Worm (Caenorhabditis elegans) whole organism, late embryonic: Measurements from ENCODE around the gene sulp-3.
A peak's percentile ranks its signal among the peaks of the same experiment; 100 is the strongest.

Source experiments
- T23F11.4 ChIP-seq: fragments of 200-800 bp; sonication (Bioruptor generic); optimal IDR thresholded peaks from 2 replicates; lab custom pipeline; 2018; ENCODE audit warnings: mild to moderate bottlenecking, missing genetic modification characterization, missing compliant biosample characterization
- Y22D7AL.16 ChIP-seq: sonication (generic microtip); optimal IDR thresholded peaks from 2 replicates; lab custom pipeline; 2016; ENCODE audit warnings: missing genetic modification characterization, missing compliant biosample characterization
- ahr-1 ChIP-seq: sonication (generic microtip); optimal IDR thresholded peaks from 2 replicates; lab custom pipeline; 2016; ENCODE audit warnings: missing genetic modification characterization, missing compliant biosample characterization
- ama-1 ChIP-seq: fragments of 150-350 bp; optimal IDR thresholded peaks from 2 replicates; lab custom pipeline; 2014
- ceh-14 ChIP-seq: sonication (generic microtip); optimal IDR thresholded peaks from 2 replicates; lab custom pipeline; 2016; ENCODE audit warnings: missing genotype, missing genetic modification characterization, missing compliant biosample characterization
- ceh-19 ChIP-seq: fragments of 200-800 bp; sonication (Bioruptor generic); optimal IDR thresholded peaks from 2 replicates; lab custom pipeline; 2018; ENCODE audit warnings: mild to moderate bottlenecking, missing genetic modification characterization, missing compliant biosample characterization
- ceh-2 ChIP-seq: sonication (generic microtip); optimal IDR thresholded peaks from 2 replicates; lab custom pipeline; 2016; ENCODE audit warnings: missing genotype, missing genetic modification characterization, missing compliant biosample characterization
- ceh-22 ChIP-seq: sonication (generic microtip); optimal IDR thresholded peaks from 2 replicates; lab custom pipeline; 2017; ENCODE audit warnings: missing biosample characterization, missing genetic modification characterization
- ceh-24 ChIP-seq: sonication (generic microtip); optimal IDR thresholded peaks from 2 replicates; lab custom pipeline; 2016; ENCODE audit warnings: mild to moderate bottlenecking, missing genetic modification characterization, missing compliant biosample characterization
- ceh-31 ChIP-seq: sonication (generic microtip); optimal IDR thresholded peaks from 2 replicates; lab custom pipeline; 2016; ENCODE audit warnings: missing genetic modification characterization, missing compliant biosample characterization
- ceh-34 ChIP-seq: sonication (generic microtip); optimal IDR thresholded peaks from 2 replicates; lab custom pipeline; 2016; ENCODE audit warnings: mild to moderate bottlenecking, missing genetic modification characterization, missing compliant biosample characterization
- ceh-48 ChIP-seq: sonication (generic microtip); optimal IDR thresholded peaks from 2 replicates; lab custom pipeline; 2016; ENCODE audit warnings: missing genetic modification characterization, inconsistent platforms, missing compliant biosample characterization
- dmd-4 ChIP-seq: sonication (generic microtip); optimal IDR thresholded peaks from 2 replicates; lab custom pipeline; 2016; ENCODE audit warnings: borderline replicate concordance, missing genetic modification characterization, missing compliant biosample characterization
- dve-1 ChIP-seq: sonication (generic microtip); optimal IDR thresholded peaks from 2 replicates; lab custom pipeline; 2017; ENCODE audit warnings: antibody characterized with exemption, mild to moderate bottlenecking, missing genetic modification characterization, missing compliant biosample characterization
- ets-4 ChIP-seq: sonication (generic microtip); optimal IDR thresholded peaks from 2 replicates; lab custom pipeline; 2016; ENCODE audit warnings: missing genetic modification characterization, missing compliant biosample characterization
- eyg-1 ChIP-seq: sonication (generic microtip); optimal IDR thresholded peaks from 2 replicates; lab custom pipeline; 2016; ENCODE audit warnings: missing genotype, missing genetic modification characterization, missing compliant biosample characterization
- fax-1 ChIP-seq: sonication (generic microtip); optimal IDR thresholded peaks from 2 replicates; lab custom pipeline; 2016; ENCODE audit warnings: missing genotype, missing genetic modification characterization, missing compliant biosample characterization
- fkh-10 ChIP-seq: fragments of 150-350 bp; optimal IDR thresholded peaks from 2 replicates; lab custom pipeline; 2014; ENCODE audit warnings: missing biosample characterization, missing genetic modification reagents, missing genetic modification characterization
- fkh-6 ChIP-seq: sonication (generic microtip); optimal IDR thresholded peaks from 2 replicates; lab custom pipeline; 2016; ENCODE audit warnings: missing genetic modification characterization, missing compliant biosample characterization
- gmeb-2 ChIP-seq: sonication (generic microtip); optimal IDR thresholded peaks from 2 replicates; lab custom pipeline; 2016; ENCODE audit warnings: missing genetic modification characterization, inconsistent platforms, missing compliant biosample characterization
- hlh-6 ChIP-seq: sonication (generic microtip); optimal IDR thresholded peaks from 2 replicates; lab custom pipeline; 2016; ENCODE audit warnings: missing genotype, missing genetic modification characterization, missing compliant biosample characterization
- lim-6 ChIP-seq: sonication (generic microtip); optimal IDR thresholded peaks from 2 replicates; lab custom pipeline; 2016; ENCODE audit warnings: missing genetic modification characterization, missing compliant biosample characterization
- lin-11 ChIP-seq: fragments of 200-800 bp; sonication (Bioruptor generic); optimal IDR thresholded peaks from 2 replicates; lab custom pipeline; 2018; ENCODE audit warnings: mild to moderate bottlenecking, missing genetic modification characterization, missing compliant biosample characterization
- mec-3 ChIP-seq: sonication (generic microtip); optimal IDR thresholded peaks from 2 replicates; lab custom pipeline; 2016; ENCODE audit warnings: borderline replicate concordance, missing genetic modification characterization, missing compliant biosample characterization
- nfya-1 ChIP-seq: sonication (generic microtip); optimal IDR thresholded peaks from 2 replicates; lab custom pipeline; 2017; ENCODE audit warnings: missing genetic modification characterization, mild to moderate bottlenecking, missing compliant biosample characterization, antibody characterized with exemption, moderate library complexity
- npax-4 ChIP-seq: sonication (generic microtip); optimal IDR thresholded peaks from 2 replicates; lab custom pipeline; 2016; ENCODE audit warnings: missing genetic modification characterization, missing compliant biosample characterization
- pag-3 ChIP-seq: sonication (generic microtip); optimal IDR thresholded peaks from 2 replicates; lab custom pipeline; 2016; ENCODE audit warnings: missing compliant biosample characterization, missing genetic modification characterization, borderline replicate concordance
- pha-4 ChIP-seq: fragments of 150-350 bp; optimal IDR thresholded peaks from 2 replicates; lab custom pipeline; 2018; ENCODE audit warnings: missing biosample characterization, missing genetic modification reagents, missing genetic modification characterization
- ref-2 ChIP-seq: sonication (generic microtip); optimal IDR thresholded peaks from 2 replicates; lab custom pipeline; 2016; ENCODE audit warnings: missing genetic modification characterization, missing compliant biosample characterization
- sdc-2 ChIP-seq: sonication (generic microtip); optimal IDR thresholded peaks from 2 replicates; lab custom pipeline; 2016; ENCODE audit warnings: missing genotype, missing genetic modification characterization, missing compliant biosample characterization
- sox-2 ChIP-seq: fragments of 200-800 bp; sonication (Bioruptor generic); IDR thresholded peaks from 2 replicates; pipeline ENCODE4 v1.3.6; 2022; ENCODE audit warnings: missing genetic modification reagents, missing genetic modification characterization, missing compliant biosample characterization
- tbx-2 ChIP-seq: sonication (generic microtip); optimal IDR thresholded peaks from 2 replicates; lab custom pipeline; 2016; ENCODE audit warnings: missing genetic modification characterization, missing compliant biosample characterization
- tbx-7 ChIP-seq: sonication (generic microtip); optimal IDR thresholded peaks from 2 replicates; lab custom pipeline; 2016; ENCODE audit warnings: missing genotype, missing genetic modification characterization, missing compliant biosample characterization
- ttx-3 ChIP-seq: sonication (generic microtip); optimal IDR thresholded peaks from 2 replicates; lab custom pipeline; 2016; ENCODE audit warnings: missing genetic modification reagents, missing genetic modification characterization, missing compliant biosample characterization
- unc-42 ChIP-seq: sonication (generic microtip); optimal IDR thresholded peaks from 2 replicates; lab custom pipeline; 2016; ENCODE audit warnings: missing genotype, missing genetic modification characterization, missing compliant biosample characterization
- unc-55 ChIP-seq: sonication (generic microtip); optimal IDR thresholded peaks from 2 replicates; lab custom pipeline; 2017; ENCODE audit warnings: missing biosample characterization, missing genetic modification reagents, missing genetic modification characterization
- unc-86 ChIP-seq: sonication (generic microtip); optimal IDR thresholded peaks from 2 replicates; lab custom pipeline; 2016; ENCODE audit warnings: missing genetic modification characterization, missing compliant biosample characterization
- zip-5 ChIP-seq: sonication (generic microtip); optimal IDR thresholded peaks from 2 replicates; lab custom pipeline; 2016; ENCODE audit warnings: missing genetic modification characterization, missing compliant biosample characterization
- ztf-16 ChIP-seq: sonication (generic microtip); optimal IDR thresholded peaks from 2 replicates; lab custom pipeline; 2017; ENCODE audit warnings: missing genetic modification characterization, missing compliant biosample characterization

Gene sulp-3

ce11 chrX:8418382-8418781 lies 10.2 kb upstream of the sulp-3 start, which contains the start of gene spp-13:
Gene spp-13 (minus strand): TSS chrX:8418524.
- TF ChIP-seq ceh-24 (tag; lab: Kevin White, UChicago), result no peak
- TF ChIP-seq unc-42 (tag; lab: Kevin White, UChicago), result no peak
- no peak for TF ChIP-seq unc-55 (GFP tag; lab: Kevin White, UChicago)
- no peak for TF ChIP-seq fax-1 (tag; lab: Kevin White, UChicago)
- TF ChIP-seq gmeb-2 (tag; lab: Kevin White, UChicago), result no peak
- no peak for TF ChIP-seq ahr-1 (tag; lab: Kevin White, UChicago)
- TF ChIP-seq zip-5, result no peak
- no peak for TF ChIP-seq nfya-1 (tag; lab: Kevin White, UChicago)
- TF ChIP-seq dve-1 (tag; lab: Kevin White, UChicago), result no peak
- no peak for TF ChIP-seq ceh-34 (tag; lab: Kevin White, UChicago)
- no peak for TF ChIP-seq sox-2 (GFP tag; lab: Robert Waterston, UW)
- no peak for TF ChIP-seq fkh-6 (tag; lab: Kevin White, UChicago)
- no peak for TF ChIP-seq ceh-48 (tag; lab: Kevin White, UChicago)
- no peak for TF ChIP-seq mec-3 (tag; lab: Kevin White, UChicago)
- no peak for TF ChIP-seq ztf-16 (tag; lab: Kevin White, UChicago)
- TF ChIP-seq sdc-2 (tag; lab: Kevin White, UChicago), result no peak
- TF ChIP-seq lin-11 (tag; lab: Kevin White, UChicago), result no peak
- TF ChIP-seq hlh-6, result no peak
- no peak for TF ChIP-seq ceh-22 (tag; lab: Kevin White, UChicago)
- TF ChIP-seq ceh-2 (tag; lab: Kevin White, UChicago), result no peak
- TF ChIP-seq, all 69 proteins: peak for 0

ce11 chrX:8417727-8418126 lies 9.6 kb upstream of the sulp-3 start:
- TF ChIP-seq ama-1 (lab: Kevin White, UChicago) (no peak), fkh-6 (tag; lab: Kevin White, UChicago) (no peak), eyg-1 (tag; lab: Kevin White, UChicago) (no peak), lim-6 (tag; lab: Kevin White, UChicago) (no peak), ceh-48 (tag; lab: Kevin White, UChicago) (no peak), ceh-2 (tag; lab: Kevin White, UChicago) (no peak), ref-2 (tag; lab: Kevin White, UChicago) (no peak), ets-4 (no peak), unc-42 (tag; lab: Kevin White, UChicago) (no peak), lin-11 (tag; lab: Kevin White, UChicago) (no peak), fkh-10 (GFP tag; lab: Kevin White, UChicago) (no peak), ttx-3 (tag; lab: Kevin White, UChicago) (no peak), Y22D7AL.16 (tag; lab: Kevin White, UChicago) (no peak), pha-4 (no peak), npax-4 (no peak), ceh-34 (tag; lab: Kevin White, UChicago) (no peak), ceh-14 (tag; lab: Kevin White, UChicago) (no peak), tbx-7 (tag; lab: Kevin White, UChicago) (no peak)

- TF ChIP-seq ceh-31 (peak; percentile 31), Y22D7AL.16 (tag; lab: Kevin White, UChicago) (no peak)
- TF ChIP-seq, all 69 proteins: peak for 1
These were observed 8.7 kb upstream of the sulp-3 start, which contains the start of gene ced-8 for ce11 chrX:8416819-8417218. Gene ced-8 (minus strand): TSS chrX:8416919.

- no peak for TF ChIP-seq tbx-7 (tag; lab: Kevin White, UChicago)
- no peak for TF ChIP-seq unc-86 (tag; lab: Kevin White, UChicago)
- TF ChIP-seq pag-3 (tag; lab: Kevin White, UChicago), result no peak
- no peak for TF ChIP-seq ceh-19 (GFP tag; lab: Kevin White, UChicago)
- no peak for TF ChIP-seq dmd-4 (tag; lab: Kevin White, UChicago)
- TF ChIP-seq ceh-14 (tag; lab: Kevin White, UChicago), result no peak
- TF ChIP-seq T23F11.4 (GFP tag; lab: Kevin White, UChicago), result no peak
- TF ChIP-seq tbx-2 (tag; lab: Kevin White, UChicago), result no peak
These were observed 5.0 kb upstream of the sulp-3 start, which contains the start of gene F08F1.4 for ce11 chrX:8413130-8413529. Gene F08F1.4 (plus strand): TSS chrX:8413430.
